Worm (Caenorhabditis elegans) whole organism, L1 larva: ENCODE results near the gene C09G12.5.

Experiments used
- nhr-77 ChIP-seq: fragments of 150-350 bp; optimal IDR thresholded peaks from 2 replicates; lab custom pipeline; 2014; ENCODE audit warnings: missing biosample characterization, missing genetic modification characterization
- pax-3 ChIP-seq: fragments of 200-800 bp; sonication (Bioruptor generic); optimal IDR thresholded peaks from 2 replicates; lab custom pipeline; 2018; ENCODE audit warnings: mild to moderate bottlenecking, missing genetic modification characterization, moderate library complexity, missing compliant biosample characterization
- unc-86 ChIP-seq: sonication (generic microtip); optimal IDR thresholded peaks from 2 replicates; lab custom pipeline; 2016; ENCODE audit warnings: missing genetic modification characterization, missing compliant biosample characterization
- zag-1 ChIP-seq: fragments of 150-350 bp; optimal IDR thresholded peaks from 2 replicates; lab custom pipeline; 2014; ENCODE audit warnings: missing biosample characterization, missing genetic modification characterization

ce11 chrIV:3440848-3441247 is 38.3 kb upstream of the C09G12.5 start, which contains the start of gene grd-10:
- TF ChIP-seq nhr-77 (tag; lab: Kevin White, UChicago) (no peak), zag-1 (tag; lab: Kevin White, UChicago) (no peak), pax-3 (tag; lab: Kevin White, UChicago) (no peak), unc-86 (tag; lab: Kevin White, UChicago) (no peak)
